Fruit fly (Drosophila melanogaster): Measurements from ENCODE around the gene kmr.

dm6 chr3R:13802057-13802817 is 87.2 kb downstream of the kmr start:
- TF ChIP-seq CTCF (optimal IDR thresholded peaks at IDR 0.05) (no peak), CG8478 (optimal IDR thresholded peaks at IDR 0.05) (no peak)
